Worm (Caenorhabditis elegans): ENCODE data around the gene oig-8.

Gene oig-8

DNA sequence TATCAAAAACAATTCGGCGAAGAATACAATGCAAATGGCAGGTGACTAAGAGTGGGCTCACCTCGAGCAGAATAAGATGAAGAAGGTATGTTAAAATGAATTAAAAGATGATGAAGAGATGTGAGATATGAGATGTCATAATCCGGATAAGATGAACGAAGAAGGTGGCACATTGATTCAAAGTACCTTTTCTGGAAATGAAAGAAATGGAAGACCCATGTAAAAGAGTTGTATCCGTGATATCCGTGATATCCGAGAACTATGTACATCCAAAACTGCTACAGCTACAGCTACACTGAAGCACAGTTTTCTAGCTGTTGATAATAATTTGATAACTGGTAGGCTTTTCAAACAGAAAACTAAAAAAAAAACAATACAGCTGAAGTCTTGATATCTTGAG lies at the start of gene oig-8:
Gene oig-8, minus strand, starts transcription at position 101 of the 400 bp plus-strand sequence.
- TF ChIP-seq snpc-4 (tag; optimal IDR thresholded peaks at IDR 0.05) = no peak
- no peak for TF ChIP-seq sma-9 (GFP tag; optimal IDR thresholded peaks at IDR 0.05)
- TF ChIP-seq sma-9 (tag; optimal IDR thresholded peaks at IDR 0.05) = no peak
- no peak for TF ChIP-seq sma-3 (GFP tag; optimal IDR thresholded peaks at IDR 0.05)
- TF ChIP-seq F13H6.1 (tag; optimal IDR thresholded peaks at IDR 0.05) = no peak
- TF ChIP-seq crh-2 (tag; optimal IDR thresholded peaks at IDR 0.05) = no peak
- TF ChIP-seq zag-1 (tag; optimal IDR thresholded peaks at IDR 0.05) = no peak
- TF ChIP-seq nhr-11 (tag; optimal IDR thresholded peaks at IDR 0.05) = no peak
- TF ChIP-seq nhr-77 (tag; optimal IDR thresholded peaks at IDR 0.05) = no peak
- no peak for TF ChIP-seq ama-1 (optimal IDR thresholded peaks at IDR 0.05)
- no peak for TF ChIP-seq skn-1 (tag; optimal IDR thresholded peaks at IDR 0.05)
- TF ChIP-seq nhr-23 (tag; optimal IDR thresholded peaks at IDR 0.05) = no peak
- TF ChIP-seq ztf-4 (tag; optimal IDR thresholded peaks at IDR 0.05) = no peak
- TF ChIP-seq R02D3.7 (tag; optimal IDR thresholded peaks at IDR 0.05) = no peak
- no peak for TF ChIP-seq mbf-1 (tag; optimal IDR thresholded peaks at IDR 0.05)
- no peak for TF ChIP-seq nhr-6 (tag; optimal IDR thresholded peaks at IDR 0.05)
- no peak for TF ChIP-seq ztf-11 (tag; optimal IDR thresholded peaks at IDR 0.05)

DNA sequence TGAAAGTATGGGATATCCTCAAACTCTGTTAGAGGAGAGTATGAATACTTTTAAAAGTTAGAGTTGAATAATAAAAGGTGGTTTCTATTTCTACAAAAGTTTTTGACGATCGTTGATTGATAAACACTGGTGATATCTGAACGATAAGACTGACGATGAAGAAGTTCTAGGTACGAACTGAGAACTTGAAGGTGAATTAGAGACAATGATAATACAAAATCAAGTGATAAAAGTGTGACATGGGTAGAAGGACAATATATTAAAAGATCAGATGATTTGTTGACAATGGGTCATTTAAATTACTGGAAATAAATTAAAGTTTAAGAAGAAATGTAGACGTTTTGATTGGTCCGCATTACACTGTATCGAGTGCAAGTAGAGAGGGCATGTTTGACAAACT lies 46.5 kb upstream of the oig-8 start, which contains the start of gene C18H9.5:
Gene C18H9.5, minus strand, starts transcription at position 179 of the 400 bp plus-strand sequence.
- TF ChIP-seq elt-3 (tag; optimal IDR thresholded peaks at IDR 0.05) = no peak
- TF ChIP-seq ZK546.5 (tag; optimal IDR thresholded peaks at IDR 0.05) = no peak
- TF ChIP-seq sma-9 (GFP tag; optimal IDR thresholded peaks at IDR 0.05) = peak; percentile 52
- no peak for TF ChIP-seq sma-9 (tag; optimal IDR thresholded peaks at IDR 0.05)

DNA sequence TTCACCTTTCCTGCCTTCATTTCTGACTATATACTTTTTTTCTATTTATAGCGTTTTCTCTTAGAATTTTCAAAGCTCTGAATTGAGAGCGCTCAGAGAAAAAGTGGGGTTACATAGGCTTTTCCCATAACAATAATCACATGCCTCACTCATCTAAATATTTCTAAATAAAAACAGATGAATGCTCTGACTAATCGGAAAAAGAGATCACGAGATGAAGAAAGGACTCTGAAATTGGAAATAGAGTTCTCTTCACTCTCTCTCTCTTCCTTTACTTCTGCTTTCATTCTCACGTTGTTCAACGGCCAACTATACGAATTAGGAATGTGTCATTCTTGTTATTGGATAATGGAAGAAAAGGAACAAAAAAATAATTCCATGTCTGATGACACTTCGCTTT lies 40.2 kb upstream of the oig-8 start:
- TF ChIP-seq lin-39 (tag; optimal IDR thresholded peaks at IDR 0.05) (no peak), lsy-2 (tag; optimal IDR thresholded peaks at IDR 0.05) (peak in 1 of 2 experiments; percentile 42), sma-9 (GFP tag; optimal IDR thresholded peaks at IDR 0.05) (peak; percentile 35), sma-9 (tag; optimal IDR thresholded peaks at IDR 0.05) (no peak), ztf-11 (tag; optimal IDR thresholded peaks at IDR 0.05) (no peak), fos-1 (tag; optimal IDR thresholded peaks at IDR 0.05) (no peak), crh-2 (tag; optimal IDR thresholded peaks at IDR 0.05) (peak; percentile 26), nhr-21 (tag; optimal IDR thresholded peaks at IDR 0.05) (peak; percentile 9), mdl-1 (tag; optimal IDR thresholded peaks at IDR 0.05) (no peak), C34F6.9 (tag; optimal IDR thresholded peaks at IDR 0.05) (peak; percentile 70), peb-1 (tag; optimal IDR thresholded peaks at IDR 0.05) (no peak), ztf-1 (GFP tag; conservative IDR thresholded peaks at IDR 0.05) (no peak)

DNA sequence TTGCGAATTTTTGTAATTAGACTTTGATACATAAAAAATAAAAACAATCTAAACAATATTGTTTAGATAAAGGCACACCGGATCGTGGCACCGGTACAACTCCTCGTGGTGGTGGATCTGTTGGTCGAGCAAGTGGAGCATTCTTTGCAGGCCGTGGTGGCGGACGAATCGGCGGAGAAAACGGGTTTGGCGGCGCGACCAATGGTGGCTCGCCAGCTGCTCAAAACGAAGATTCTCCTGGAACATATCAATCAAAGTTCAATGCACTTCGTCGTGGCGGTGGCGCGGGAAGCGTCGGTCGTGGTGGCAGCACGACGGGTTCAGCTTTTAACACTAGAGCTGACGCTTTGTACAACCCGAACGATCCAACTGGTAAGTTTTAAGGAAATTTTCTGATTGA lies 37.0 kb upstream of the oig-8 start:
- TF ChIP-seq peb-1 (tag; optimal IDR thresholded peaks at IDR 0.05) (no peak), skn-1 (tag; optimal IDR thresholded peaks at IDR 0.05) (no peak), nhr-25 (tag; optimal IDR thresholded peaks at IDR 0.05) (no peak), gmeb-1 (tag; optimal IDR thresholded peaks at IDR 0.05) (no peak), nhr-11 (tag; optimal IDR thresholded peaks at IDR 0.05) (no peak), ceh-16 (tag; optimal IDR thresholded peaks at IDR 0.05) (no peak), nhr-23 (tag; optimal IDR thresholded peaks at IDR 0.05) (no peak), mbf-1 (tag; optimal IDR thresholded peaks at IDR 0.05) (no peak), mab-5 (tag; optimal IDR thresholded peaks at IDR 0.05) (no peak), nhr-129 (tag; optimal IDR thresholded peaks at IDR 0.05) (no peak), unc-39 (tag; optimal IDR thresholded peaks at IDR 0.05) (no peak)

DNA sequence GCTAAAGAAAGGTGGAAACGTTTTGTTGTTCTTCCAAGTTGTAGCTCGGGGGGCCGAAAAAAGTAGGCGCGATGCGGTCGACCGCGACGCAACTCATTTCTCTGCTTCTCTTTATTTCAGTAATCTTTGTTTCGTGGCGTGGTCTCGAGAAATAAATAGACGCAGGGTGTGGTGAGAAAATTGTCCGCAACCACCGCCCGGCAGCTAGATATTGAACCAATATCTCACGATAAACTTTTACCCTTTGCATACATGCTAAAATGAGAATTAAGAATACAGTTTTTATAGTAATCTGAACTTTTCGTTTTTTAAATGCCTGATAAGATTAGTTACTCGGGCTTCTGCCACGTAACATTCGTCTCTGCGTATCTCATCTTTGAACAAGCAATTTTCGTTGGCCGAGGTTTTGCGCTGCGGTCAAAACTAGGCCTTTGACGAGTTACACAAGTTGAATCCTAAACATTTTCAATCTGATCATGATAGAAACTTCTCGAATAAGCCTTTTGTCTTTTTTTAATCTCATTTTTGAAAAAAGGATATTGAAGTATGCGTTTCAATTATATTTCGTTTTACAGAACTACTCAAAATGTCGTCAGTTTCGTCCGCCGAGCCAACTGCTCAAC lies 34.8 kb upstream of the oig-8 start, which contains the start of gene gyf-1:
Gene gyf-1, plus strand, starts transcription at position 573 of the 623 bp plus-strand sequence.
- TF ChIP-seq nhr-12 (tag; optimal IDR thresholded peaks at IDR 0.05) (no peak), nhr-11 (tag; optimal IDR thresholded peaks at IDR 0.05) (no peak), mbf-1 (tag; optimal IDR thresholded peaks at IDR 0.05) (no peak), alr-1 (tag; optimal IDR thresholded peaks at IDR 0.05) (no peak), mab-5 (tag; optimal IDR thresholded peaks at IDR 0.05) (no peak), lin-13 (GFP tag; optimal IDR thresholded peaks at IDR 0.05) (no peak), dmd-4 (tag; optimal IDR thresholded peaks at IDR 0.05) (no peak), Y55F3AM.14 (GFP tag; optimal IDR thresholded peaks at IDR 0.05) (no peak), lin-11 (tag; optimal IDR thresholded peaks at IDR 0.05) (peak; percentile 14), nhr-25 (tag; optimal IDR thresholded peaks at IDR 0.05) (no peak), mdl-1 (tag; optimal IDR thresholded peaks at IDR 0.05) (no peak), lsy-2 (tag; optimal IDR thresholded peaks at IDR 0.05) (peak in 1 of 2 experiments; percentile 51), unc-55 (GFP tag; optimal IDR thresholded peaks at IDR 0.05) (peak; percentile 43), blmp-1 (tag; optimal IDR thresholded peaks at IDR 0.05; ENCODE audit: insufficient read depth) (no peak), unc-39 (tag; optimal IDR thresholded peaks at IDR 0.05) (no peak), lin-39 (tag; optimal IDR thresholded peaks at IDR 0.05) (no peak), ztf-1 (GFP tag; conservative IDR thresholded peaks at IDR 0.05) (no peak), ztf-4 (tag; optimal IDR thresholded peaks at IDR 0.05) (no peak), fos-1 (tag; optimal IDR thresholded peaks at IDR 0.05) (peak; percentile 44), ama-1 (optimal IDR thresholded peaks at IDR 0.05) (no peak), ZK546.5 (tag; optimal IDR thresholded peaks at IDR 0.05) (no peak), nhr-77 (tag; optimal IDR thresholded peaks at IDR 0.05) (no peak), skn-1 (tag; optimal IDR thresholded peaks at IDR 0.05) (no peak), snpc-4 (tag; optimal IDR thresholded peaks at IDR 0.05) (peak; percentile 21), egl-27 (tag; optimal IDR thresholded peaks at IDR 0.05) (no peak), R02D3.7 (tag; optimal IDR thresholded peaks at IDR 0.05) (no peak), ceh-16 (tag; optimal IDR thresholded peaks at IDR 0.05) (no peak), ceh-82 (tag; optimal IDR thresholded peaks at IDR 0.05) (no peak), nhr-129 (tag; optimal IDR thresholded peaks at IDR 0.05) (peak; percentile 31)
